Worm (Caenorhabditis elegans) whole organism, L4/young adult: ENCODE results near the gene nhr-157.

Experiments used
- W03F9.2 ChIP-seq: fragments of 150-350 bp; optimal IDR thresholded peaks from 2 replicates; lab custom pipeline; 2014; ENCODE audit warnings: missing biosample characterization, missing genetic modification characterization
- dao-5 ChIP-seq: sonication (generic microtip); optimal IDR thresholded peaks from 2 replicates; lab custom pipeline; 2016; ENCODE audit warnings: missing genotype, missing genetic modification characterization, moderate library complexity, missing compliant biosample characterization
- him-1 ChIP-seq: sonication (generic microtip); optimal IDR thresholded peaks from 2 replicates; lab custom pipeline; 2016; ENCODE audit warnings: missing genotype, missing genetic modification reagents, missing genetic modification characterization, missing compliant biosample characterization

The nhr-157 gene

ce11 chrV:3868905-3869304, at the start of gene nhr-157:
Gene nhr-157 (minus strand): TSS chrV:3869005.
- TF ChIP-seq him-1, result no peak
- no peak for TF ChIP-seq dao-5 (tag; lab: Kevin White, UChicago)

DNA sequence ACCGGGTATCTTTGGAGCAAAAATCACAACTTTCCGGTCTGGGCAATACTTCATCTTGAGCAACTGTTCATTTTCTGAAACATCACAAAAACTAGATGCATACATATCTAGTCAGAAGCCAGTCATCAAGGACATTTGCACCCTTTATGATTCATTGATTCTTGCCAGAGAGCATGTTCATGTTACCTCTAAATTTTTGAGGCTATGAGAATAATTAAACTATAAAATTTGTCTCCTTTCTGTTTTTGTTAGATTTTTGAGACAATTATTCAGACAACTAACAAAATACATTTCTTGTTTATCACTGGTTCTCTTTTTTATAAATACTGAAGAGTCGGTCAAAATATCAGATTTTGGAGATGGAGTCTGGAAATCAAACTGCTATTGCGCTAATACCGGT, 47.7 kb upstream of the nhr-157 start, which contains the start of gene srx-67:
srx-67 (plus strand) TSS at position 301 of the 400 bp plus-strand sequence.
- no peak for TF ChIP-seq W03F9.2 (tag; lab: Kevin White, UChicago)
- no peak for TF ChIP-seq him-1
- TF ChIP-seq dao-5 (tag; lab: Kevin White, UChicago), result no peak

DNA sequence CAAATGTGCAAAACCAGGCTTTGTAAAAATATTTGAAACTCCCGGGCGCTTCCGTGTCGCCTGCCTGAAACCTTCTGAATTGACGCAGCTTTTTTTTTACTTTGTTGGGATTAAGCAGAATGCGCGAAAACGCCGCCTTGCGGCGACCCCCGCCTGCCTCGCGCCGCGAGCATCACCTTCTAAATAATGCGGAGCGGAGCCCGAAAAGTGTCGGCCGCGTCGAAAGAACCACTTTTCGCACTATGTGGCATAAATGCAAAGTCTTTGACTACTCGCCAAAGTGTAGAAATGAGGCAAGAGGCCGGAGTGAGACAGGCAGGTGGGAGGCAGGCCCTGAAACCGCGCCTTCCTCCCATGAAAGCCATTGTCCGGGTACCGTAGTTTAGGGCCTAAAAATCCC, 44.3 kb upstream of the nhr-157 start:
- TF ChIP-seq W03F9.2 (tag; lab: Kevin White, UChicago), result no peak
- no peak for TF ChIP-seq dao-5 (tag; lab: Kevin White, UChicago)
- TF ChIP-seq him-1, result no peak

ce11 chrV:3912472-3912871, 43.7 kb upstream of the nhr-157 start, which contains the start of gene srx-68:
Gene srx-68 (plus strand): TSS chrV:3912772.
- TF ChIP-seq him-1 (no peak), dao-5 (tag; lab: Kevin White, UChicago) (no peak), W03F9.2 (tag; lab: Kevin White, UChicago) (no peak)

ce11 chrV:3905841-3906240, 37.0 kb upstream of the nhr-157 start, which contains the start of gene nhr-156:
Gene nhr-156 (plus strand): TSS chrV:3906106.
- TF ChIP-seq him-1, result no peak
- TF ChIP-seq dao-5 (tag; lab: Kevin White, UChicago), result no peak
- no peak for TF ChIP-seq W03F9.2 (tag; lab: Kevin White, UChicago)

DNA sequence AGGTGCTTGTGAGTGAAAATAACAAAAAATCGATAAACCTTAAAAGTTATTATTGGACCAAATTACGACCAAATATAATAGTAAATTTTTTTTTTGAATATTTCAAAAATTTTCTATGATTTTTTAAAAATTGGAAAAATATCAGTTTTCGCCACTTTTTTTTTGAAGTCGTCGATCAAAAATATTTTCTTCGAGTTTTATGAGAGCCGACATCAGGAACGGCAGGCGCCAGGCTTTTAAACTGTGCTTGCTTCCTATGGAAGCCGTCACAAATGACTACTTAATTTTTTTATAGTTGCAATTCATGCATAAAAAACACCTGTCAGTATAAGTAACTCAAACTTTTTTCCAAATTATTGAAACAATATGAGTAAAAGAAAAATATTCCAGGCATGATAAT, 34.6 kb upstream of the nhr-157 start:
- TF ChIP-seq W03F9.2 (tag; lab: Kevin White, UChicago), result no peak
- no peak for TF ChIP-seq him-1
- TF ChIP-seq dao-5 (tag; lab: Kevin White, UChicago), result no peak

DNA sequence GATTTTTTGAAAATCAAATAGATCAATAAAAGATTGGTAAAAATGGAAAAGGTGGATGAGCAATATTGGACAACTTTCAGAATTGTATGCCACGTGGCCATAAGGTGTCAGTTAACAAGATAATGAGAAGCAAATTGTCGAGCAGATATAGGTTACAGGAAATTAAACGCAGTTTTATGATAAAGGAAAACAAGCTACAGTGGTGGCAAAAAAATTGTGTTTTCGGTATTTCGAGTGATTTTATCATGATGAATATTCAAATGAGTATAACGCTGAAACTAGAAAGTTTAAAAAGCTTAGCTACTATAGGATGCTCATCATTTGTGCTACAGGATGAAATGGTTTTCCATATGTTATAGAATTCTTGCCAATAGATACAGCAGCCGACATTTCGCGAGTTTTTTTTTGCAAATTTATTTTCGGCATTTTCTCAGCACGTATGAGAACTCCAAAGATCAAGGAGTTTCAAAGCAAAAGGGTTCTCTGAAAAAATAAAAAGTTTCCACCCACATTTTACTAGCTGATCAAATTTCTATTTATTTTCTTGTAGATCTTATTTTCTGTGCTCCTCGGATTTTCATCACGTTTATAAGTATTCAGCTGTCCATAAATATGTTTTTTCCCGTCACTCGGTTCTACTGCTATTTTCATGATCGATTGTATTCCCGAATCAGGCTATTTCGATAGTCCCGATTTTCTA, 33.8 kb upstream of the nhr-157 start, which contains the start of the genes str-229 and srh-190:
str-229 (minus strand) TSS at position 101 of the 700 bp plus-strand sequence.
srh-190 (plus strand) TSS at position 650 of the 700 bp plus-strand sequence.
- TF ChIP-seq dao-5 (tag; lab: Kevin White, UChicago) (no peak), W03F9.2 (tag; lab: Kevin White, UChicago) (no peak), him-1 (no peak)

- TF ChIP-seq W03F9.2 (tag; lab: Kevin White, UChicago) (no peak), him-1 (no peak), dao-5 (tag; lab: Kevin White, UChicago) (no peak)
Measured at ce11 chrV:3900102-3900501, 31.3 kb upstream of the nhr-157 start, which contains the start of gene irld-22. Gene irld-22 (minus strand): TSS chrV:3900202.

DNA sequence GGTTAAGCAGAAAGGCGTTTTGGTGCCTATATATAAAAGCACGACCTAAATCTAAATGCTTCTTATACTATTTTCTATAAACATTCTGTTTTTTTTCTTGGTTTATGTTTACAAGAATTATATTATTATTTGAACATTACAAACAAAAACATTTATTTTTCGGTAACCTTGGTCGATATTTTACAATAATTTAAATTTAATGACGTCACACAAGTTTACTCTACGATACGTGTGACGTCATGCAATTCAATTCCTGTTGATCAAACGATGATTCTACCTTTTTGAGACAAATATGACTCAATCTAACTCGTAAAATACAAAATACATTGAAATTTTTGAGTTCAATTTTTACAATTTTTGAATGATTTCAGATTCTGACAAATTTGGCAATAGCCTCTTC, 27.2 kb upstream of the nhr-157 start:
- no peak for TF ChIP-seq dao-5 (tag; lab: Kevin White, UChicago)
- no peak for TF ChIP-seq him-1
- no peak for TF ChIP-seq W03F9.2 (tag; lab: Kevin White, UChicago)

ce11 chrV:3894661-3895060, 25.9 kb upstream of the nhr-157 start, which contains the start of gene sre-9:
Gene sre-9 (plus strand): TSS chrV:3894961.
- TF ChIP-seq W03F9.2 (tag; lab: Kevin White, UChicago) (no peak), him-1 (no peak), dao-5 (tag; lab: Kevin White, UChicago) (no peak)

DNA sequence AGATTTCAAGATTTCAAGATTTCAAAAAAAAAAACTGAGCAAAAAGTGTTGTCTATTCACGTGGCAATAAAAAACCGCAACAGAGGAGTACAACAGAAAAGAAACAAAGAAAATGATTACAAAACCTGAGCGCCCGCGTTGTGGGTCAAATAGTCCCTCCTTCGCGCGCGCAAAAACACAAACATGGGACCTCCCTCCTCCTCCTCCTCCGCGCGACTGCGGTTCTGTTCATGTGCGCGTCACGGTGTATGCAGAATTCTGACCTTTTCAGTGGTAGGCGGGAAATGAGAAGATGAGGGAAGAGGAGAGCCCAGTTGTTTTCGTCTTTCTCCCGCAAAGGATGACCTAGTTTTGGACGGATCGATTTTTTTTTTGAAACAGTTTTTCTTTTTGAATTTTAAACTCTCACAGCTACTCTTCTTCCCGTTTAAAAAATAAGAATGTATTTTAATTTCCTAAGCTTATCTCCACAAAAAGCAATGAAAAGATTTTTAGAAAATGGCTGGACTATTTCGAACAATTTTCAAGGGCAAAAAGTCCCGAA, 23.6 kb upstream of the nhr-157 start, which contains the start of gene C17E7.4:
C17E7.4 (plus strand) TSS at position 494 of the 544 bp plus-strand sequence.
- TF ChIP-seq him-1 (no peak), W03F9.2 (tag; lab: Kevin White, UChicago) (no peak), dao-5 (tag; lab: Kevin White, UChicago) (no peak)

DNA sequence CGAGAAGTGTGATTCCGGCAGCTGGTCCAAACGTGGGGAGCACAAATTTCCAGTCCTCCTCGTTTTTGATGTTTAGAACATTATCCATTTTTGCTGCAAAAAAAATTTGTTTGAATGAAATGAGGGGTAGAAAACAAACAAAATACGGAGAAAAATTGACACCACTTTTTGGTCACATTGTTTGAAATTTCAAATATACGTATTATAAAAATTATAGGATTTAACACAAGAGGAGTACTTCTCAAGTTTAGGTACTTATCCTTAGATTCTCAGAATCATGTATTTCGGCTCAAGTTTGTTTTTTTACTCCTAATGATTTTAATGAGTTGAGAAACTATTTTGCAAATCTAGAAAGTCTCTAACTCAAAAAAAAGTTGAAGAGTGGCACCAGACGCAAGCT, 23.1 kb upstream of the nhr-157 start, which contains the start of gene C17E7.12:
C17E7.12 (minus strand) TSS at position 101 of the 400 bp plus-strand sequence.
- TF ChIP-seq him-1, result no peak
- no peak for TF ChIP-seq W03F9.2 (tag; lab: Kevin White, UChicago)
- no peak for TF ChIP-seq dao-5 (tag; lab: Kevin White, UChicago)

- TF ChIP-seq him-1 (no peak), dao-5 (tag; lab: Kevin White, UChicago) (no peak), W03F9.2 (tag; lab: Kevin White, UChicago) (no peak)
Measured at ce11 chrV:3890761-3891160, 22.0 kb upstream of the nhr-157 start, which contains the start of gene C17E7.9. Gene C17E7.9 (minus strand): TSS chrV:3890861.

DNA sequence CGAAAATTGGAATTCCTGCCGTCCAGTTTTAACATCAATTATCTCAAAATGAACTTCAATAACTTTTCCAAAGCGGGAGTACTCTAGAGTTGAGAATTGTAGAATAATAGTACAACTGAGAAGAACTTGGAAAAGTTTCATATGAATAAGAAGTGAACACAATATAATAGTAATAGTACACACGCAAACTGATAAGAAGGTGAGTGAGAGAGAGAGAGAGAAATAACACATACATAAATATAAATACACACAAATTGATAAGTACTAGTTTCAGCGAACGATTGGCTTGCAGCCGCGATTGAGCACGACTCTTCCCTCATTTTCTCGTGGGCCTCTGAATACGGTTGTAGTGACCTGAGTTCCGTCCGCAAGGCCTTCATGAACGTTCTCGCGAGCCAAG, 20.3 kb upstream of the nhr-157 start, which contains the start of gene C17E7.13:
C17E7.13 (minus strand) TSS at position 176 of the 400 bp plus-strand sequence.
- no peak for TF ChIP-seq him-1
- TF ChIP-seq dao-5 (tag; lab: Kevin White, UChicago), result no peak
- no peak for TF ChIP-seq W03F9.2 (tag; lab: Kevin White, UChicago)
